Worm (Caenorhabditis elegans) whole organism, L1 larva: ENCODE data around the gene F46C5.4.

ENCODE experiments used
- F16B12.6 ChIP-seq: fragments of 150-350 bp; optimal IDR thresholded peaks from 2 replicates; lab custom pipeline; 2014; ENCODE audit warnings: missing biosample characterization, missing genetic modification characterization
- ama-1 ChIP-seq: fragments of 150-350 bp; optimal IDR thresholded peaks from 2 replicates; lab custom pipeline; 2014
- efl-1 ChIP-seq, 4 experiments: fragments of 150-350 bp; optimal IDR thresholded peaks in 3 of 4; peaks in 1 of 4; 1 replicate in 1 of 4; 2 replicates in 3 of 4; lab custom pipeline; 2014; ENCODE audit warnings: missing biosample characterization in 2 of 4, missing genetic modification characterization in 2 of 4, missing genetic modification reagents in 2 of 4
- elt-3 ChIP-seq, 6 experiments: fragments of 150-350 bp in 1 of 6; sonication (generic microtip); optimal IDR thresholded peaks; 2 replicates each; lab custom pipeline; 2017 to 2018; ENCODE audit warnings: missing biosample characterization in 6 of 6, missing genetic modification characterization in 6 of 6, inconsistent platforms in 1 of 6
- isw-1 ChIP-seq: fragments of 200-800 bp; sonication (Bioruptor generic); IDR thresholded peaks from 2 replicates; pipeline ENCODE4 v1.3.6; 2022; ENCODE audit warnings: missing genetic modification characterization, missing compliant biosample characterization
- nhr-12 ChIP-seq: sonication (generic microtip); optimal IDR thresholded peaks from 2 replicates; lab custom pipeline; 2017; ENCODE audit warnings: missing biosample characterization, missing genetic modification characterization
- pqm-1 ChIP-seq: sonication (generic microtip); optimal IDR thresholded peaks from 3 replicates; lab custom pipeline; 2017; ENCODE audit warnings: missing biosample characterization, missing genetic modification characterization

DNA sequence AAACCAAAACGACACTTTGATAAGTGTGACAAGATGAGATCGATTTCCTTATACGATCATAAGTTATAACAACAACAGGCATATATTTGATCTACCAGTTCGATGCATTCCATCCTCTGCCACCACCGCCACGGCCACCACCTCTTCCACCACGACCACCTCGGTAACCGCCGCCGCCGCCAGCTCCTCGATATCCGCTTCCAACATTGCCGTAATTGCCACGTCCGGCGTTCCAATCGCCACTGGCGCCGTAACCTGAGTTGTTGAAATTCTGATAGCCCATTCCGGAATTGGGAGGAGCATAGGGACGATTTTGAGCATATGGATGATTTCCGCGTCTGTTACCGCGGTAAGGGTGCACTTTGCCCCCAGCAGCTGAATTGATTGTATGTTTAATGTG, 42.6 kb downstream of the F46C5.4 start:
- TF ChIP-seq nhr-12 (tag; lab: Kevin White, UChicago) = no peak
- TF ChIP-seq ama-1 = no peak
- no peak for TF ChIP-seq elt-3 (tag; optimal IDR thresholded peaks at IDR 0.05; lab: Kevin White, UChicago)
- no peak for TF ChIP-seq isw-1 (GFP tag; lab: Robert Waterston, UW)
- TF ChIP-seq F16B12.6 (tag; lab: Kevin White, UChicago) = no peak
- no peak for TF ChIP-seq pqm-1 (tag; lab: Kevin White, UChicago)
- TF ChIP-seq efl-1 (optimal IDR thresholded peaks at IDR 0.05; lab: Kevin White, UChicago) = no peak
- TF ChIP-seq efl-1 (GFP tag; optimal IDR thresholded peaks at IDR 0.05 in 1 of 2; lab: Kevin White, UChicago) = no peak
